Fruit fly (Drosophila melanogaster): ENCODE data around the gene Brd7-9.

Gene Brd7-9

dm6 chr2L:7777979-7778692, 4.5 kb upstream of the Brd7-9 start, which contains the start of gene CG7179:
TSS of gene CG7179 (minus strand) at chr2L:7778029.
- TF ChIP-seq psq (GFP tag; optimal IDR thresholded peaks at IDR 0.05) (no peak), jim (GFP tag; optimal IDR thresholded peaks at IDR 0.05) (no peak), sage (GFP tag; optimal IDR thresholded peaks at IDR 0.05) (no peak), Jra (GFP tag; optimal IDR thresholded peaks at IDR 0.05) (no peak), CG9705 (GFP tag; optimal IDR thresholded peaks at IDR 0.05) (no peak), fru (GFP tag; optimal IDR thresholded peaks at IDR 0.05) (no peak), CrebA (GFP tag; optimal IDR thresholded peaks at IDR 0.05; ENCODE audit: borderline replicate concordance) (no peak), brk (GFP tag; optimal IDR thresholded peaks at IDR 0.05) (no peak), lola (GFP tag; optimal IDR thresholded peaks at IDR 0.05) (no peak), OdsH (GFP tag; optimal IDR thresholded peaks at IDR 0.05) (no peak), Dif (GFP tag; optimal IDR thresholded peaks at IDR 0.05; ENCODE audit: partially characterized antibody) (no peak), h (GFP tag; optimal IDR thresholded peaks at IDR 0.05) (no peak)

- TF ChIP-seq CG9705 (GFP tag; optimal IDR thresholded peaks at IDR 0.05) (no peak), ey (GFP tag; optimal IDR thresholded peaks at IDR 0.05) (no peak)
Observed at dm6 chr2L:7779785-7780184, 2.9 kb upstream of the Brd7-9 start, which contains the start of gene Uro. TSS of gene Uro (plus strand) at chr2L:7780085.

- TF ChIP-seq tai (GFP tag; optimal IDR thresholded peaks at IDR 0.05) (no peak), GATAd (GFP tag; optimal IDR thresholded peaks at IDR 0.05) (no peak), Hnf4 (GFP tag; optimal IDR thresholded peaks at IDR 0.05) (no peak), dl (GFP tag; optimal IDR thresholded peaks at IDR 0.05; ENCODE audit: insufficient read depth in 1 of 2, partially characterized antibody in 2 of 2) (no peak), Hr78 (GFP tag; optimal IDR thresholded peaks at IDR 0.05) (no peak)
Observed at dm6 chr2L:7781165-7781564, 1.5 kb upstream of the Brd7-9 start, which contains the start of gene CG7164. TSS of gene CG7164 (plus strand) at chr2L:7781465.

dm6 chr2L:7788952-7789466, 6.3 kb downstream of the Brd7-9 start:
- no peak for TF ChIP-seq N (GFP tag; optimal IDR thresholded peaks at IDR 0.05)
- TF ChIP-seq OdsH (GFP tag; optimal IDR thresholded peaks at IDR 0.05), result no peak
- TF ChIP-seq GATAd (GFP tag; optimal IDR thresholded peaks at IDR 0.05), result no peak
- no peak for TF ChIP-seq CG32264 (GFP tag; optimal IDR thresholded peaks at IDR 0.05)
- TF ChIP-seq HLH106 (tag; optimal IDR thresholded peaks at IDR 0.05), result no peak
- no peak for TF ChIP-seq lola (GFP tag; optimal IDR thresholded peaks at IDR 0.05)
- no peak for TF ChIP-seq Hr78 (GFP tag; optimal IDR thresholded peaks at IDR 0.05)
- no peak for TF ChIP-seq usp (GFP tag; optimal IDR thresholded peaks at IDR 0.05)
- TF ChIP-seq Jra (GFP tag; optimal IDR thresholded peaks at IDR 0.05), result no peak
- no peak for TF ChIP-seq brk (GFP tag; optimal IDR thresholded peaks at IDR 0.05)
- TF ChIP-seq h (GFP tag; optimal IDR thresholded peaks at IDR 0.05), result no peak
- TF ChIP-seq sv (GFP tag; optimal IDR thresholded peaks at IDR 0.05), result no peak
- TF ChIP-seq Abd-B (GFP tag; optimal IDR thresholded peaks at IDR 0.05), result no peak
- TF ChIP-seq CrebA (GFP tag; optimal IDR thresholded peaks at IDR 0.05; ENCODE audit: borderline replicate concordance), result no peak
- TF ChIP-seq br (GFP tag; optimal IDR thresholded peaks at IDR 0.05), result no peak
- TF ChIP-seq Vsx2 (GFP tag; optimal IDR thresholded peaks at IDR 0.05; ENCODE audit: partially characterized antibody), result no peak
- TF ChIP-seq Dfd (GFP tag; optimal IDR thresholded peaks at IDR 0.05), result no peak
- TF ChIP-seq sage (GFP tag; optimal IDR thresholded peaks at IDR 0.05), result no peak

- TF ChIP-seq lola (GFP tag; optimal IDR thresholded peaks at IDR 0.05), result no peak
Observed at dm6 chr2L:7790081-7790447, 7.4 kb downstream of the Brd7-9 start.
